Worm (Caenorhabditis elegans) whole organism, young adult: ENCODE measurements around the gene F21C10.10.

Source experiments
- F23B12.7 ChIP-seq: sonication (generic microtip); optimal IDR thresholded peaks from 2 replicates; lab custom pipeline; 2017; ENCODE audit warnings: missing genetic modification characterization, mild to moderate bottlenecking, missing compliant biosample characterization, antibody characterized with exemption, moderate library complexity; ENCODE audit not compliant: insufficient read depth
- T07F8.4 ChIP-seq: sonication (generic microtip); optimal IDR thresholded peaks from 2 replicates; lab custom pipeline; 2016; ENCODE audit warnings: mild to moderate bottlenecking, missing genetic modification characterization, moderate library complexity, missing compliant biosample characterization
- athp-1 ChIP-seq: sonication (generic microtip); optimal IDR thresholded peaks from 2 replicates; lab custom pipeline; 2017; ENCODE audit warnings: mild to moderate bottlenecking, missing genetic modification characterization, missing compliant biosample characterization
- hlh-26 ChIP-seq: fragments of 200-800 bp; sonication (Bioruptor generic); conservative IDR thresholded peaks from 2 replicates; pipeline ENCODE4 v1.3.6; 2022; ENCODE audit warnings: missing genetic modification reagents, missing genetic modification characterization, missing compliant biosample characterization
- snpc-4 ChIP-seq, 5 experiments: fragments of 150-350 bp in 1 of 5; sonication (generic microtip) in 4 of 5; optimal IDR thresholded peaks; 2 replicates each; lab custom pipeline; 2014 to 2018; ENCODE audit warnings: missing genetic modification characterization in 5 of 5, missing biosample characterization in 3 of 5, antibody characterized with exemption in 2 of 5, mild to moderate bottlenecking in 2 of 5, missing compliant biosample characterization in 2 of 5, missing genotype in 2 of 5, moderate library complexity in 2 of 5, missing genetic modification reagents in 1 of 5
- unc-130 ChIP-seq: sonication (generic microtip); optimal IDR thresholded peaks from 2 replicates; lab custom pipeline; 2016; ENCODE audit warnings: missing genetic modification reagents, missing genetic modification characterization, missing compliant biosample characterization

DNA sequence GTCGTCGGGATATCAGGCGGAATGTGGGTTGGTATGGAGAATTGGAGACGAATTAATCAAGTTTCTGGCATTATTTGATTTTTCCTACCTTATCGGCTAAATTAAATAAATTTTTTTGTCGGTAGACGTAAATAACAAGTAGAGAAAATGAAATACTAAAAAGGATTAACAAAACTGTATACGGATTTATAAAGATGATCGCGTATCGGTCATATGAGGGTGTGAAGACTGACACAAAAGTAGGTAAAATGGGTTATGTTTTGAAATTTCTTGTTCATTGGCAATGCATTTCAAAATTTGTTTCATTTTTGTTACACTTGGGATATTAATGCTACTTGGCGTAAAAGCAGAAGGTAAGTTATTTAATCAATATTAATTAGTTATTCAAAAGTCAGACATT, 36.6 kb upstream of the F21C10.10 start, which contains the start of the genes C25E10.16 and C25E10.13:
- TF ChIP-seq hlh-26 (GFP tag; lab: Robert Waterston, UW), result no peak
- TF ChIP-seq athp-1, result no peak
- no peak for TF ChIP-seq snpc-4 (GFP tag; optimal IDR thresholded peaks at IDR 0.05; lab: Kevin White, UChicago)
- TF ChIP-seq snpc-4 (tag; optimal IDR thresholded peaks at IDR 0.05; lab: Kevin White, UChicago), result no peak
- no peak for TF ChIP-seq F23B12.7
- TF ChIP-seq T07F8.4 (tag; lab: Kevin White, UChicago), result no peak
- no peak for TF ChIP-seq unc-130 (GFP tag; lab: Kevin White, UChicago)
